Worm (Caenorhabditis elegans): ENCODE data around the gene F52E1.14.

- TF ChIP-seq ama-1 (optimal IDR thresholded peaks at IDR 0.05) (no peak), nhr-47 (tag; optimal IDR thresholded peaks at IDR 0.05) (no peak), nhr-28 (tag; optimal IDR thresholded peaks at IDR 0.05) (no peak), fkh-10 (GFP tag; optimal IDR thresholded peaks at IDR 0.05) (no peak), nhr-12 (tag; optimal IDR thresholded peaks at IDR 0.05) (no peak), nhr-237 (tag; optimal IDR thresholded peaks at IDR 0.05) (no peak), sox-4 (tag; optimal IDR thresholded peaks at IDR 0.05) (no peak), unc-62 (GFP tag; optimal IDR thresholded peaks at IDR 0.05) (no peak), sptf-1 (tag; optimal IDR thresholded peaks at IDR 0.05) (no peak), xbp-1 (tag; optimal IDR thresholded peaks at IDR 0.05) (no peak)
Observed at ce11 chrV:8410406-8410805, 26.7 kb downstream of the F52E1.14 start, which contains the start of gene F52E1.2.
